Worm (Caenorhabditis elegans) whole organism, midembryonic: ENCODE measurements around the gene mek-1.

Source experiments
- flt-1 ChIP-seq: fragments of 200-800 bp; sonication (Bioruptor generic); IDR thresholded peaks from 2 replicates; pipeline ENCODE4 v1.3.6; 2022; ENCODE audit warnings: missing genetic modification characterization, missing compliant biosample characterization
- tab-1 ChIP-seq: fragments of 200-800 bp; sonication (Bioruptor generic); IDR thresholded peaks from 2 replicates; pipeline ENCODE4 v1.3.6; 2022; ENCODE audit warnings: missing genetic modification characterization, missing compliant biosample characterization
- ztf-29 ChIP-seq: fragments of 200-800 bp; sonication (Bioruptor generic); IDR thresholded peaks from 2 replicates; pipeline ENCODE4 v1.3.6; 2022; ENCODE audit warnings: missing genetic modification reagents, missing genetic modification characterization, missing compliant biosample characterization

- no peak for TF ChIP-seq tab-1
- no peak for TF ChIP-seq ztf-29 (GFP tag; lab: Robert Waterston, UW)
- no peak for TF ChIP-seq flt-1 (GFP tag; lab: Robert Waterston, UW)
These were observed 31.7 kb upstream of the mek-1 start for ce11 chrX:7447340-7447739.
